Fruit fly (Drosophila melanogaster): ENCODE measurements around the gene lush.
A peak's percentile ranks its signal among the peaks of the same experiment; 100 is the strongest.

The lush gene

dm6 chr3L:19605974-19606497, at the start of gene lush, which contains the start of gene CG9372:
lush (minus strand) TSS chr3L:19606090.
CG9372 (plus strand) TSS chr3L:19606208.
- peak; percentile 98 for TF ChIP-seq CG11504 (tag; optimal IDR thresholded peaks at IDR 0.05)
- TF ChIP-seq Oaz (GFP tag; IDR thresholded peaks at IDR 0.05) = no peak
- no peak for TF ChIP-seq onecut (GFP tag; IDR thresholded peaks at IDR 0.05)
- no peak for TF ChIP-seq CG3847 (GFP tag; IDR thresholded peaks at IDR 0.05)
- TF ChIP-seq knrl (GFP tag; IDR thresholded peaks at IDR 0.05; ENCODE audit: partially characterized antibody) = no peak
- no peak for TF ChIP-seq Dfd (GFP tag; optimal IDR thresholded peaks at IDR 0.05)
- TF ChIP-seq nerfin-2 (GFP tag; IDR thresholded peaks at IDR 0.05; ENCODE audit: partially characterized antibody) = no peak
- no peak for TF ChIP-seq CG9727 (GFP tag; optimal IDR thresholded peaks at IDR 0.05)
- TF ChIP-seq CG18011 (GFP tag; optimal IDR thresholded peaks at IDR 0.05) = no peak
- TF ChIP-seq HLHmδ (GFP tag; optimal IDR thresholded peaks at IDR 0.05) = no peak
- TF ChIP-seq Bdp1 (GFP tag; optimal IDR thresholded peaks at IDR 0.05) = no peak
- no peak for TF ChIP-seq en (GFP tag; optimal IDR thresholded peaks at IDR 0.05)
- TF ChIP-seq CG34376 (GFP tag; optimal IDR thresholded peaks at IDR 0.05) = peak; percentile 6
- no peak for TF ChIP-seq Jarid2 (GFP tag; optimal IDR thresholded peaks at IDR 0.05)
- TF ChIP-seq Deaf1 (tag; optimal IDR thresholded peaks at IDR 0.05) = no peak
- TF ChIP-seq Doc3 (GFP tag; IDR thresholded peaks at IDR 0.05; ENCODE audit: partially characterized antibody) = no peak
- TF ChIP-seq Nf-YC (tag; optimal IDR thresholded peaks at IDR 0.05) = no peak
- TF ChIP-seq Med (GFP tag) = peak; percentile 49
- TF ChIP-seq CG42726 (GFP tag; IDR thresholded peaks at IDR 0.05; ENCODE audit: partially characterized antibody) = no peak
- no peak for TF ChIP-seq tll (GFP tag; optimal IDR thresholded peaks at IDR 0.05)
- TF ChIP-seq fd102C (GFP tag; optimal IDR thresholded peaks at IDR 0.05) = no peak
- TF ChIP-seq CG2875 (GFP tag; optimal IDR thresholded peaks at IDR 0.05) = no peak
- no peak for TF ChIP-seq CG10654 (GFP tag; optimal IDR thresholded peaks at IDR 0.05)
- no peak for TF ChIP-seq ato (GFP tag; IDR thresholded peaks at IDR 0.05; ENCODE audit: partially characterized antibody)
- TF ChIP-seq CG6765 (GFP tag; optimal IDR thresholded peaks at IDR 0.05) = no peak
- no peak for TF ChIP-seq dimm (GFP tag; IDR thresholded peaks at IDR 0.05)
- TF ChIP-seq CG2199 (GFP tag; IDR thresholded peaks at IDR 0.05) = 0 out of 3 replicates have a peak, but pooled peaks have one; percentile 51
- TF ChIP-seq CG12219 (GFP tag; optimal IDR thresholded peaks at IDR 0.05) = no peak
- peak in 1 of 2 experiments; percentile 95 for TF ChIP-seq Pdp1 (GFP tag; optimal IDR thresholded peaks at IDR 0.05)
- no peak for TF ChIP-seq CrebB (tag; optimal IDR thresholded peaks at IDR 0.05)
- TF ChIP-seq CG11456 (GFP tag; IDR thresholded peaks at IDR 0.05) = no peak
- no peak for TF ChIP-seq prd (optimal IDR thresholded peaks at IDR 0.05)
- no peak for TF ChIP-seq prd (GFP tag; IDR thresholded peaks at IDR 0.05)
- no peak for TF ChIP-seq twi (tag; optimal IDR thresholded peaks at IDR 0.05)
- peak; percentile 47 for TF ChIP-seq sens (GFP tag)

- TF ChIP-seq CG15601 (tag; optimal IDR thresholded peaks at IDR 0.05) (no peak), nerfin-2 (GFP tag; IDR thresholded peaks at IDR 0.05; ENCODE audit: partially characterized antibody) (no peak), CG6765 (GFP tag; optimal IDR thresholded peaks at IDR 0.05) (no peak), run (tag; optimal IDR thresholded peaks at IDR 0.05) (no peak), z (GFP tag; IDR thresholded peaks at IDR 0.05) (no peak), CG18764 (GFP tag; optimal IDR thresholded peaks at IDR 0.05) (no peak), CG13287 (GFP tag; IDR thresholded peaks at IDR 0.05; ENCODE audit: partially characterized antibody) (no peak), CG9932 (GFP tag; IDR thresholded peaks at IDR 0.05) (0 out of 2 replicates have a peak, but pooled peaks have one; percentile 26), Nf-YC (tag; optimal IDR thresholded peaks at IDR 0.05) (no peak), gsb-n (tag; optimal IDR thresholded peaks at IDR 0.05) (no peak), CG4404 (GFP tag; IDR thresholded peaks at IDR 0.05) (0 out of 2 replicates have a peak, but pooled peaks have one; percentile 18), CG31441 (GFP tag; IDR thresholded peaks at IDR 0.05) (no peak), sna (GFP tag; IDR thresholded peaks at IDR 0.05; ENCODE audit: partially characterized antibody) (no peak), CG11247 (GFP tag; IDR thresholded peaks at IDR 0.05) (no peak), Atf6 (GFP tag; IDR thresholded peaks at IDR 0.05) (no peak), ems (GFP tag; optimal IDR thresholded peaks at IDR 0.05) (no peak), Hr39 (optimal IDR thresholded peaks at IDR 0.05) (peak; percentile 89), salm (tag; optimal IDR thresholded peaks at IDR 0.05) (no peak), en (GFP tag; optimal IDR thresholded peaks at IDR 0.05) (no peak), Med (GFP tag) (peak; percentile 60), CG8478 (optimal IDR thresholded peaks at IDR 0.05) (peak; percentile 46), Ets65A (GFP tag) (peak; percentile 65)
Measured at dm6 chr3L:19653470-19653869, 47.6 kb upstream of the lush start.
